Fruit fly (Drosophila melanogaster): Measurements from ENCODE around the gene tfc.

The tfc gene

DNA sequence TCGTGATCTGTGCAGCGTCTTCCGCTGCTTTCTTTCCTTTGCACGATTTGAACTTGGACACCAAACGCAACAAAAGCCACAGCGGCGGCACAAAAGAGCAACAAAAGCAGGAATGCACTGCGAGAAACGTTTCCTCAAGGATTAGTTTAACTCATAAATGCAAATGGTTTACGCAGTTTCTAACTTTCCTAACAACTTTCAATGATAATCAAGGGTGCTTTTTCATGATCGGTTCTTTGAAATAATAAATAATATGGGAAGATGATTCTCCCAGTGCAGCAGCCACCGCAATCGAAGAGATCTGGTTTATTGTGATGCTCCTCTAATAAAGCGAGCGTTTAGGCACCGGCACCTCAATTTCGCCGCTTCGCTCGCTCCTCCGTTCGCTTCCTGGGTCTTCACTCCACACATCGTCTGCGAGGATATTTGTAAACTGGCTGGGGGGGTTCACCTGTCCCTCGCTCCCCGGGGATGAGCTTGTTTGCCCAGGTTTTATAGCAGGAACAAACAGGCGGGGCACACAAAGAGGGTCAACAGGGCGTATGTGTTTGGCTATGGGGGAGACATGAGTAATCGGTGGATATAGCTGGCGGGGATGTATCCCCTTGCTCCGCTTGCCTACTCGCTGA is 63.0 kb downstream of the tfc start (continued):
- TF ChIP-seq klu (GFP tag; IDR thresholded peaks at IDR 0.05), result no peak
- peak; percentile 28 for TF ChIP-seq Bteb2 (GFP tag; optimal IDR thresholded peaks at IDR 0.05)
- peak; percentile 63 for TF ChIP-seq ranshi (GFP tag; IDR thresholded peaks at IDR 0.05)
- no peak for TF ChIP-seq TFAM (GFP tag; optimal IDR thresholded peaks at IDR 0.05)
- TF ChIP-seq seq (GFP tag; IDR thresholded peaks at IDR 0.05), result peak; percentile 58; the same call in 1 of the 2 replicates
- TF ChIP-seq cwo (GFP tag; optimal IDR thresholded peaks at IDR 0.05), result peak; percentile 9
- no peak for TF ChIP-seq CG10321 (GFP tag; IDR thresholded peaks at IDR 0.05)
- TF ChIP-seq Dll (GFP tag; IDR thresholded peaks at IDR 0.05; ENCODE audit: partially characterized antibody), result no peak
- TF ChIP-seq vfl (GFP tag; optimal IDR thresholded peaks at IDR 0.05), result no peak
- peak; percentile 53 for TF ChIP-seq CG8281 (tag; optimal IDR thresholded peaks at IDR 0.05)
- TF ChIP-seq CrebB (tag; optimal IDR thresholded peaks at IDR 0.05), result peak; percentile 58
- TF ChIP-seq maf-S (GFP tag; optimal IDR thresholded peaks at IDR 0.05), result peak; percentile 46
- TF ChIP-seq CG10565 (GFP tag; optimal IDR thresholded peaks at IDR 0.05), result peak; percentile 39
- TF ChIP-seq Ets97D (GFP tag; optimal IDR thresholded peaks at IDR 0.05), result no peak
- TF ChIP-seq Eip74EF (GFP tag; optimal IDR thresholded peaks at IDR 0.05), result peak in 1 of 2 experiments; percentile 46
- TF ChIP-seq CG32767 (GFP tag; IDR thresholded peaks at IDR 0.05), result peak; percentile 63; the same call in 1 of the 2 replicates
- no peak for TF ChIP-seq wdn (GFP tag; IDR thresholded peaks at IDR 0.05)
- TF ChIP-seq tgo (GFP tag; IDR thresholded peaks at IDR 0.05), result peak; percentile 79
- TF ChIP-seq CG4360 (GFP tag; IDR thresholded peaks at IDR 0.05), result peak; percentile 51
- TF ChIP-seq lbe (GFP tag; optimal IDR thresholded peaks at IDR 0.05), result peak; percentile 97
- TF ChIP-seq eyg (GFP tag; optimal IDR thresholded peaks at IDR 0.05), result peak; percentile 50
- no peak for TF ChIP-seq CG2889 (GFP tag; IDR thresholded peaks at IDR 0.05)
- TF ChIP-seq cato (GFP tag; optimal IDR thresholded peaks at IDR 0.05; ENCODE audit: borderline replicate concordance), result peak; percentile 58
- no peak for TF ChIP-seq GATAe (GFP tag; conservative IDR thresholded peaks at IDR 0.05)
- peak; percentile 79 for TF ChIP-seq croc (GFP tag; conservative IDR thresholded peaks at IDR 0.05)
- TF ChIP-seq CG13424 (tag; optimal IDR thresholded peaks at IDR 0.05), result peak; percentile 81
- no peak for TF ChIP-seq sna (GFP tag; IDR thresholded peaks at IDR 0.05; ENCODE audit: partially characterized antibody)
- TF ChIP-seq jing (GFP tag; optimal IDR thresholded peaks at IDR 0.05), result peak; percentile 78
- TF ChIP-seq ac (GFP tag; optimal IDR thresholded peaks at IDR 0.05), result no peak
- peak; percentile 89 for TF ChIP-seq CG11504 (tag; optimal IDR thresholded peaks at IDR 0.05)
- peak; percentile 84 for TF ChIP-seq CG6689 (GFP tag; IDR thresholded peaks at IDR 0.05)
- peak; percentile 74 to 79 for TF ChIP-seq dpn (GFP tag; optimal IDR thresholded peaks at IDR 0.05)
- TF ChIP-seq Atf-2 (GFP tag; optimal IDR thresholded peaks at IDR 0.05), result peak; percentile 52
- no peak for TF ChIP-seq nau (GFP tag; optimal IDR thresholded peaks at IDR 0.05)
- TF ChIP-seq CG31388 (GFP tag; optimal IDR thresholded peaks at IDR 0.05), result peak; percentile 62
- no peak for TF ChIP-seq CG3847 (GFP tag; IDR thresholded peaks at IDR 0.05)
- peak; percentile 57 for TF ChIP-seq Spps (tag; optimal IDR thresholded peaks at IDR 0.05)
- peak; percentile 10 for TF ChIP-seq CG10274 (GFP tag; optimal IDR thresholded peaks at IDR 0.05)
- TF ChIP-seq Blimp-1 (GFP tag; optimal IDR thresholded peaks at IDR 0.05), result peak; percentile 85
- no peak for TF ChIP-seq CG6765 (GFP tag; optimal IDR thresholded peaks at IDR 0.05)
- no peak for TF ChIP-seq CG34224 (GFP tag; IDR thresholded peaks at IDR 0.05; ENCODE audit: partially characterized antibody)
- TF ChIP-seq CG14441 (GFP tag; IDR thresholded peaks at IDR 0.05), result peak; percentile 80
- TF ChIP-seq trem (tag; optimal IDR thresholded peaks at IDR 0.05), result peak; percentile 73
- TF ChIP-seq CG2129 (GFP tag; IDR thresholded peaks at IDR 0.05; ENCODE audit: partially characterized antibody), result no peak
- TF ChIP-seq Oaz (GFP tag; IDR thresholded peaks at IDR 0.05), result peak; percentile 36; the same call in 1 of the 2 replicates
- no peak for TF ChIP-seq hb (GFP tag; IDR thresholded peaks at IDR 0.05; ENCODE audit: partially characterized antibody)
- TF ChIP-seq CG13624 (GFP tag; optimal IDR thresholded peaks at IDR 0.05), result no peak
- no peak for TF ChIP-seq MESR4 (GFP tag; optimal IDR thresholded peaks at IDR 0.05)
- peak; percentile 82 for TF ChIP-seq CG18262 (tag; optimal IDR thresholded peaks at IDR 0.05)

Measured in whole organism, embryonic.